Worm (Caenorhabditis elegans) whole organism, L1 larva: Measurements from ENCODE around the gene xtr-1.

Source experiments
- dpl-1 ChIP-seq, 3 experiments: fragments of 150-350 bp in 2 of 3; sonication (generic microtip) in 1 of 3; optimal IDR thresholded peaks; 2 replicates each; lab custom pipeline; 2014 to 2017; ENCODE audit warnings: missing biosample characterization in 3 of 3, missing genetic modification characterization in 3 of 3, missing genetic modification reagents in 3 of 3
- lin-13 ChIP-seq: fragments of 150-350 bp; optimal IDR thresholded peaks from 2 replicates; lab custom pipeline; 2014; ENCODE audit warnings: missing biosample characterization, missing genetic modification reagents, missing genetic modification characterization
- pqm-1 ChIP-seq: sonication (generic microtip); optimal IDR thresholded peaks from 3 replicates; lab custom pipeline; 2017; ENCODE audit warnings: missing biosample characterization, missing genetic modification characterization

DNA sequence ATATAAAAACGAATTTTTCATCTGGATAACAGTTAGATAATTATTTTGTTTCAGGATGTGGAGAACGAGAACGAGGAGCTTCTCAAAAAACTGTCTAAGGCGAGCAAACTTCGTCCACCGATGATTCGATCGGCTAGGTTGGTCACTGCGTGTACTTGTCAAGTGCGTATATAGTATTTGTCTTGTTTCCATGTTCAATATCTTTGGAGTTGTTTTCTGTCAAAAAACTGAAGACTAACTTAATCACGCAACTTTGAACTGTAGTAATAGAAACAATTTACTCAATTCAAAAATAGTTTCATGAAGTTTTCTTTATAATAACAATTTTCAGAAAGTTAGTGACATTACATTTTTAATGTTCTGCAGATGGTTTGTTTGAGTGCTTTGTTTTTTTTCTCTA is 23.9 kb upstream of the xtr-1 start:
- TF ChIP-seq dpl-1 (GFP tag; optimal IDR thresholded peaks at IDR 0.05; lab: Kevin White, UChicago): no peak
- TF ChIP-seq pqm-1 (tag; lab: Kevin White, UChicago): no peak
- no peak for TF ChIP-seq lin-13
